Fruit fly (Drosophila melanogaster) whole organism, embryonic: ENCODE data around the gene CG8630.

ENCODE experiments used
- Adf1 ChIP-seq: fragments of 200-800 bp; sonication (Bioruptor generic); IDR thresholded peaks from 2 replicates; pipeline ENCODE4 v1.3.6; 2022; ENCODE audit warnings: missing biosample characterization, missing genetic modification characterization
- Aef1 ChIP-seq: fragments of 200-800 bp; sonication (Bioruptor generic); IDR thresholded peaks from 3 replicates; pipeline ENCODE4 v1.3.6; 2022; ENCODE audit warnings: missing biosample characterization, missing genetic modification characterization
- Awh ChIP-seq: fragments of 200-800 bp; sonication (Bioruptor generic); IDR thresholded peaks from 2 replicates; pipeline ENCODE4, ENCODE4 v1.3.6; 2022; ENCODE audit warnings: missing biosample characterization, missing genetic modification characterization
- BEAF-32 ChIP-seq: fragments of 200-800 bp; sonication (Bioruptor generic); optimal IDR thresholded peaks from 3 replicates; lab custom pipeline; 2017; ENCODE audit warnings: missing biosample characterization, missing genetic modification characterization, mild to moderate bottlenecking, moderate library complexity, missing genetic modification reagents
- Blimp-1 ChIP-seq: fragments of 200-800 bp; sonication (Bioruptor generic); optimal IDR thresholded peaks from 3 replicates; lab custom pipeline; 2018; ENCODE audit warnings: missing biosample characterization, missing genetic modification characterization, mild to moderate bottlenecking, moderate library complexity, missing genetic modification reagents
- C15 ChIP-seq: fragments of 200-800 bp; sonication (Bioruptor generic); IDR thresholded peaks from 3 replicates; pipeline ENCODE4 v1.3.6; 2022; ENCODE audit warnings: missing biosample characterization, missing genetic modification characterization
- CG12104 ChIP-seq: fragments of 200-800 bp; sonication (Bioruptor generic); optimal IDR thresholded peaks from 3 replicates; lab custom pipeline; 2016; ENCODE audit warnings: missing biosample characterization, missing genetic modification characterization
- CG12659 ChIP-seq: fragments of 200-800 bp; sonication (Bioruptor generic); optimal IDR thresholded peaks from 3 replicates; lab custom pipeline; 2017; ENCODE audit warnings: mild to moderate bottlenecking, missing biosample characterization, missing genetic modification reagents, missing genetic modification characterization
- CG12769 ChIP-seq: fragments of 200-800 bp; sonication (Bioruptor generic); optimal IDR thresholded peaks from 2 replicates; lab custom pipeline; 2019; ENCODE audit warnings: missing biosample characterization, mild to moderate bottlenecking, missing genetic modification characterization, moderate library complexity
- CG13296 ChIP-seq: fragments of 200-800 bp; sonication (Bioruptor generic); optimal IDR thresholded peaks from 3 replicates; lab custom pipeline; 2018; ENCODE audit warnings: missing biosample characterization, mild to moderate bottlenecking, missing genetic modification characterization
- CG13894 ChIP-seq: fragments of 200-800 bp; sonication (Bioruptor generic); optimal IDR thresholded peaks from 3 replicates; lab custom pipeline; 2018; ENCODE audit warnings: missing biosample characterization, mild to moderate bottlenecking, missing genetic modification characterization, moderate library complexity
- CG14667 ChIP-seq: fragments of 200-800 bp; sonication (Bioruptor generic); IDR thresholded peaks from 2 replicates; pipeline ENCODE4 v1.3.6; 2022; ENCODE audit warnings: missing biosample characterization, missing genetic modification characterization
- CG17802 ChIP-seq: fragments of 200-800 bp; sonication (Bioruptor generic); optimal IDR thresholded peaks from 2 replicates; lab custom pipeline; 2018; ENCODE audit warnings: missing biosample characterization, mild to moderate bottlenecking, missing genetic modification characterization, moderate library complexity
- CG3065 ChIP-seq: fragments of 200-800 bp; sonication (Bioruptor generic); optimal IDR thresholded peaks from 2 replicates; lab custom pipeline; 2016; ENCODE audit warnings: missing biosample characterization, missing genetic modification characterization
- CG6854 ChIP-seq: fragments of 200-800 bp; sonication (Bioruptor generic); optimal IDR thresholded peaks from 3 replicates; lab custom pipeline; 2017; ENCODE audit warnings: missing biosample characterization, mild to moderate bottlenecking, missing genetic modification characterization
- CG8388 ChIP-seq: fragments of 200-800 bp; sonication (Bioruptor generic); optimal IDR thresholded peaks from 2 replicates; lab custom pipeline; 2019; ENCODE audit warnings: missing biosample characterization, mild to moderate bottlenecking, missing genetic modification characterization, moderate library complexity
- CG8924 ChIP-seq: fragments of 200-800 bp; optimal IDR thresholded peaks from 3 replicates; lab custom pipeline; 2019; ENCODE audit warnings: missing biosample characterization, mild to moderate bottlenecking, missing genetic modification characterization, moderate library complexity
- CG9797 ChIP-seq: fragments of 200-800 bp; sonication (Bioruptor generic); optimal IDR thresholded peaks from 3 replicates; lab custom pipeline; 2018; ENCODE audit warnings: missing biosample characterization, mild to moderate bottlenecking, missing genetic modification characterization
- CG9932 ChIP-seq: fragments of 200-800 bp; sonication (Bioruptor generic); IDR thresholded peaks from 2 replicates; pipeline ENCODE4 v1.3.6; 2022; ENCODE audit warnings: missing biosample characterization, missing genetic modification characterization
- Deaf1 ChIP-seq: fragments of 200-800 bp; optimal IDR thresholded peaks from 3 replicates; lab custom pipeline; 2019; ENCODE audit warnings: missing biosample characterization, mild to moderate bottlenecking, missing genetic modification characterization, moderate library complexity
- H2.0 ChIP-seq: fragments of 200-800 bp; sonication (Bioruptor generic); IDR thresholded peaks from 2 replicates; pipeline ENCODE4 v1.3.6; 2022; ENCODE audit warnings: missing biosample characterization, missing genetic modification characterization
- MTF-1 ChIP-seq: fragments of 200-800 bp; sonication (Bioruptor generic); optimal IDR thresholded peaks from 2 replicates; lab custom pipeline; 2018; ENCODE audit warnings: missing biosample characterization, mild to moderate bottlenecking, missing genetic modification characterization, borderline replicate concordance
- Med ChIP-seq: fragments of 200-800 bp; sonication (Bioruptor generic); peaks from one replicate; lab custom pipeline; 2016; ENCODE audit warnings: missing biosample characterization, missing genetic modification characterization, mild to moderate bottlenecking, inconsistent platforms, moderate library complexity
- Side ChIP-seq: fragments of 200-800 bp; sonication (Bioruptor generic); optimal IDR thresholded peaks from 2 replicates; lab custom pipeline; 2016; ENCODE audit warnings: missing biosample characterization, missing genetic modification characterization
- Tbp ChIP-seq: fragments of >200 bp; optimal IDR thresholded peaks from 2 replicates; lab custom pipeline; 2018; ENCODE audit warnings: missing biosample characterization, missing genetic modification characterization
- Vsx1 ChIP-seq: fragments of 200-800 bp; sonication (Bioruptor generic); optimal IDR thresholded peaks from 2 replicates; lab custom pipeline; 2017; ENCODE audit warnings: missing biosample characterization, mild to moderate bottlenecking, missing genetic modification characterization, missing genetic modification reagents
- Xrp1 ChIP-seq: fragments of 200-800 bp; sonication (Bioruptor generic); IDR thresholded peaks from 2 replicates; pipeline ENCODE4 v1.3.6; 2022; ENCODE audit warnings: missing biosample characterization, missing genetic modification characterization
- abd-A ChIP-seq: fragments of 200-800 bp; sonication (Bioruptor generic); optimal IDR thresholded peaks from 3 replicates; lab custom pipeline; 2019; ENCODE audit warnings: missing biosample characterization, mild to moderate bottlenecking, missing genetic modification characterization, moderate library complexity
- al ChIP-seq: fragments of 200-800 bp; sonication (Bioruptor generic); IDR thresholded peaks from 2 replicates; pipeline ENCODE4 v1.3.6; 2022; ENCODE audit warnings: missing biosample characterization, missing genetic modification characterization
- bab2 ChIP-seq: fragments of 200-800 bp; sonication (Bioruptor generic); optimal IDR thresholded peaks from 2 replicates; lab custom pipeline; 2016; ENCODE audit warnings: missing biosample characterization, missing genetic modification characterization
- chinmo ChIP-seq: fragments of 200-800 bp; sonication (Bioruptor generic); IDR thresholded peaks from 4 replicates; pipeline ENCODE4 v1.3.6; 2022; ENCODE audit warnings: missing biosample characterization, missing genetic modification characterization; ENCODE audit not compliant: partially characterized antibody
- da ChIP-seq: fragments of 200-800 bp; sonication (Bioruptor generic); optimal IDR thresholded peaks from 2 replicates; lab custom pipeline; 2016; ENCODE audit warnings: missing biosample characterization, missing genetic modification characterization
- disco-r ChIP-seq: fragments of 200-800 bp; sonication (Bioruptor generic); optimal IDR thresholded peaks from 2 replicates; lab custom pipeline; 2016; ENCODE audit warnings: missing biosample characterization, missing genetic modification characterization
- dysf ChIP-seq: fragments of 200-800 bp; sonication (Bioruptor generic); IDR thresholded peaks from 3 replicates; pipeline ENCODE4 v1.3.6; 2022; ENCODE audit warnings: missing biosample characterization, missing genetic modification characterization
- ems ChIP-seq: fragments of 200-800 bp; sonication (Bioruptor generic); optimal IDR thresholded peaks from 3 replicates; lab custom pipeline; 2016; ENCODE audit warnings: missing biosample characterization, missing genetic modification characterization
- fd102C ChIP-seq: fragments of 200-800 bp; sonication (Bioruptor generic); optimal IDR thresholded peaks from 2 replicates; lab custom pipeline; 2018; ENCODE audit warnings: missing biosample characterization, mild to moderate bottlenecking, missing genetic modification characterization, moderate library complexity
- fru ChIP-seq: fragments of >200 bp; optimal IDR thresholded peaks from 2 replicates; lab custom pipeline; 2017
- hbn ChIP-seq: fragments of 200-800 bp; sonication (Bioruptor generic); IDR thresholded peaks from 2 replicates; pipeline ENCODE4 v1.3.6; 2022; ENCODE audit warnings: missing biosample characterization, missing genetic modification characterization; ENCODE audit not compliant: partially characterized antibody
- lilli ChIP-seq: fragments of 200-800 bp; sonication (Bioruptor generic); optimal IDR thresholded peaks from 3 replicates; lab custom pipeline; 2016; ENCODE audit warnings: missing biosample characterization, missing genetic modification characterization
- onecut ChIP-seq: fragments of 200-800 bp; sonication (Bioruptor generic); IDR thresholded peaks from 2 replicates; pipeline ENCODE4 v1.3.6; 2022; ENCODE audit warnings: missing biosample characterization, missing genetic modification characterization
- rib ChIP-seq: fragments of 200-800 bp; sonication (Bioruptor generic); IDR thresholded peaks from 2 replicates; pipeline ENCODE4 v1.3.6; 2022; ENCODE audit warnings: missing biosample characterization, missing genetic modification characterization
- ro ChIP-seq: fragments of 200-800 bp; sonication (Bioruptor generic); IDR thresholded peaks from 2 replicates; pipeline ENCODE4 v1.3.6; 2022; ENCODE audit warnings: missing biosample characterization, missing genetic modification characterization
- run ChIP-seq: fragments of 200-800 bp; sonication (Bioruptor generic); optimal IDR thresholded peaks from 3 replicates; lab custom pipeline; 2018; ENCODE audit warnings: missing biosample characterization, mild to moderate bottlenecking, missing genetic modification characterization
- tio ChIP-seq: fragments of 200-800 bp; sonication (Bioruptor generic); optimal IDR thresholded peaks from 2 replicates; lab custom pipeline; 2017; ENCODE audit warnings: missing biosample characterization, missing genetic modification characterization, inconsistent platforms
- tx ChIP-seq: fragments of 200-800 bp; sonication (Bioruptor generic); optimal IDR thresholded peaks from 2 replicates; lab custom pipeline; 2016; ENCODE audit warnings: missing biosample characterization, missing genetic modification characterization
- vvl ChIP-seq: fragments of 200-800 bp; sonication (Bioruptor generic); IDR thresholded peaks from 2 replicates; pipeline ENCODE4 v1.3.6; 2022; ENCODE audit warnings: missing biosample characterization, missing genetic modification characterization
- zfh2 ChIP-seq: fragments of 200-800 bp; sonication (Bioruptor generic); optimal IDR thresholded peaks from 2 replicates; lab custom pipeline; 2016; ENCODE audit warnings: missing biosample characterization, missing genetic modification characterization

Gene CG8630

DNA sequence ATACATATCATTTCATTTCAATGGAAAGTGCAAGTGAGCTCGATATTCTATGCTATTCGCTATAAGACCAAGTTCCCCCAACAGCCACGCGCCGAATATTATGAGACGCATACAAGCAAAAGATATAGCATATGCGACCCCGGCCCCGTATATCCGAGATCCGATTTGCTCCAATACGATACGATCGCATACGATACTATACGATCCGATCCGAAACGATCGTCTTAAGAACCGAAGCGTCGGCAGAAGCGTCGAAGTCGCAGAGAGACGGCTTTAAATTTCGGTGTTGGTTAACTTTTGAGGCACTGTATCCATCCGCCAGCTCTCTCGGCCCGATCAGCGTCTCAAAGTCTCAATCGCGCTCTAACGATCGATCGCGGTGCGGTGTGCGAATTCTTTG lies at the start of gene CG8630:
TSS of gene CG8630 (plus strand) at position 303 of the 400 bp plus-strand sequence.
- TF ChIP-seq CG12659 (GFP tag; lab: Kevin White, UChicago) (no peak), tx (GFP tag; lab: Kevin White, UChicago) (no peak), CG13296 (GFP tag; lab: Kevin White, UChicago) (no peak), Aef1 (GFP tag; lab: Robert Waterston, UW) (no peak), CG12769 (tag; lab: Kevin White, UChicago) (peak; percentile 32), disco-r (no peak), rib (GFP tag; lab: Robert Waterston, UW) (0 out of 2 replicates have a peak, but pooled peaks have one; percentile 24), Adf1 (GFP tag; lab: Robert Waterston, UW) (peak; percentile 40; the same call in 1 of the 2 replicates), CG3065 (GFP tag; lab: Kevin White, UChicago) (no peak), chinmo (GFP tag; lab: Robert Waterston, UW) (peak; percentile 53; the same call in 2 of the 4 replicates), C15 (GFP tag; lab: Robert Waterston, UW) (no peak), CG14667 (GFP tag; lab: Robert Waterston, UW) (no peak), CG13894 (tag; lab: Kevin White, UChicago) (peak; percentile 100), Side (no peak), Deaf1 (tag; lab: Kevin White, UChicago) (peak; percentile 87), H2.0 (GFP tag; lab: Robert Waterston, UW) (no peak), al (GFP tag; lab: Robert Waterston, UW) (no peak), MTF-1 (GFP tag; lab: Kevin White, UChicago) (no peak), Xrp1 (GFP tag; lab: Robert Waterston, UW) (no peak), fru (lab: Kevin White, UChicago) (no peak), BEAF-32 (peak; percentile 2), CG9797 (GFP tag; lab: Kevin White, UChicago) (no peak), CG8388 (GFP tag; lab: Kevin White, UChicago) (peak; percentile 36), Blimp-1 (GFP tag; lab: Kevin White, UChicago) (peak; percentile 52), CG12104 (GFP tag; lab: Kevin White, UChicago) (no peak)
- TF ChIP-seq, all 482 proteins: peak for 9

- TF ChIP-seq tio (GFP tag; lab: Kevin White, UChicago) = no peak
- no peak for TF ChIP-seq lilli (GFP tag; lab: Kevin White, UChicago)
- TF ChIP-seq ro (GFP tag; lab: Robert Waterston, UW) = no peak
- no peak for TF ChIP-seq CG8924 (tag; lab: Kevin White, UChicago)
- TF ChIP-seq CG6854 (GFP tag; lab: Kevin White, UChicago) = no peak
- no peak for TF ChIP-seq fd102C
- no peak for TF ChIP-seq ems
- peak; percentile 78; the same call in 1 of the 2 replicates for TF ChIP-seq vvl (GFP tag; lab: Robert Waterston, UW)
- TF ChIP-seq onecut (GFP tag; lab: Robert Waterston, UW) = peak; percentile 44; the same call in 1 of the 2 replicates
- no peak for TF ChIP-seq zfh2 (GFP tag; lab: Kevin White, UChicago)
- peak; percentile 40 for TF ChIP-seq run (tag; lab: Kevin White, UChicago)
- TF ChIP-seq dysf (GFP tag; lab: Robert Waterston, UW) = no peak
- TF ChIP-seq da (GFP tag; lab: Kevin White, UChicago) = no peak
- TF ChIP-seq hbn (GFP tag; lab: Robert Waterston, UW) = no peak
- peak; percentile 47 for TF ChIP-seq CG12769 (tag; lab: Kevin White, UChicago)
- peak; percentile 55 for TF ChIP-seq Vsx1 (GFP tag; lab: Kevin White, UChicago)
- no peak for TF ChIP-seq bab2 (GFP tag; lab: Kevin White, UChicago)
- TF ChIP-seq Tbp (GFP tag; lab: Kevin White, UChicago) = no peak
- peak; percentile 55 for TF ChIP-seq abd-A (tag; lab: Kevin White, UChicago)
- TF ChIP-seq Med (GFP tag; lab: Kevin White, UChicago) = peak; percentile 17
- TF ChIP-seq CG9932 = no peak
- TF ChIP-seq Awh (GFP tag; lab: Robert Waterston, UW) = peak; percentile 78; the same call in 1 of the 2 replicates
- no peak for TF ChIP-seq CG17802
Measured at dm6 chr3R:13231184-13231583, 48.3 kb upstream of the CG8630 start.
